Fruit fly (Drosophila melanogaster) whole organism, embryonic: Measurements from ENCODE around the gene CNMa.

Source experiments
- Ada2b ChIP-seq: fragments of 200-800 bp; sonication (Bioruptor generic); IDR thresholded peaks from 2 replicates; pipeline ENCODE4 v1.3.6; 2022; ENCODE audit warnings: missing biosample characterization, missing genetic modification characterization
- Antp ChIP-seq: fragments of 200-800 bp; sonication (Bioruptor generic); optimal IDR thresholded peaks from 3 replicates; lab custom pipeline; 2016; ENCODE audit warnings: missing biosample characterization, missing genetic modification characterization
- Bgb ChIP-seq: fragments of 200-800 bp; sonication (Bioruptor generic); IDR thresholded peaks from 2 replicates; pipeline ENCODE4 v1.3.6; 2022; ENCODE audit warnings: missing biosample characterization, missing genetic modification characterization; ENCODE audit not compliant: partially characterized antibody
- BtbVII ChIP-seq: fragments of 200-800 bp; sonication (Bioruptor generic); optimal IDR thresholded peaks from 3 replicates; lab custom pipeline; 2017; ENCODE audit warnings: missing biosample characterization, mild to moderate bottlenecking, missing genetic modification characterization
- CG11093 ChIP-seq: fragments of 200-800 bp; sonication (Bioruptor generic); IDR thresholded peaks from 3 replicates; pipeline ENCODE4 v1.3.6; 2022; ENCODE audit warnings: missing biosample characterization, missing genetic modification characterization
- CG11398 ChIP-seq: fragments of 200-800 bp; sonication (Bioruptor generic); optimal IDR thresholded peaks from 2 replicates; lab custom pipeline; 2016; ENCODE audit warnings: missing biosample characterization, missing genetic modification characterization
- CG11456 ChIP-seq: fragments of 200-800 bp; sonication (Bioruptor generic); IDR thresholded peaks from 3 replicates; pipeline ENCODE4 v1.3.6; 2022; ENCODE audit warnings: missing biosample characterization, missing genetic modification characterization
- CG12299 ChIP-seq: fragments of 200-800 bp; sonication (Bioruptor generic); optimal IDR thresholded peaks from 2 replicates; lab custom pipeline; 2018; ENCODE audit warnings: missing biosample characterization, mild to moderate bottlenecking, missing genetic modification characterization
- CG13894 ChIP-seq: fragments of 200-800 bp; sonication (Bioruptor generic); optimal IDR thresholded peaks from 3 replicates; lab custom pipeline; 2018; ENCODE audit warnings: missing biosample characterization, mild to moderate bottlenecking, missing genetic modification characterization, moderate library complexity
- CG14667 ChIP-seq: fragments of 200-800 bp; sonication (Bioruptor generic); IDR thresholded peaks from 2 replicates; pipeline ENCODE4 v1.3.6; 2022; ENCODE audit warnings: missing biosample characterization, missing genetic modification characterization
- CG1647 ChIP-seq: fragments of 200-800 bp; sonication (Bioruptor generic); optimal IDR thresholded peaks from 3 replicates; lab custom pipeline; 2016; ENCODE audit warnings: missing biosample characterization, missing genetic modification characterization
- CG17385 ChIP-seq: fragments of 200-800 bp; sonication (Bioruptor generic); optimal IDR thresholded peaks from 3 replicates; lab custom pipeline; 2018; ENCODE audit warnings: missing biosample characterization, mild to moderate bottlenecking, missing genetic modification characterization
- CG17612 ChIP-seq: fragments of 200-800 bp; sonication (Bioruptor generic); IDR thresholded peaks from 2 replicates; pipeline ENCODE4 v1.3.6; 2022; ENCODE audit warnings: missing biosample characterization, missing genetic modification characterization
- CG2202 ChIP-seq: fragments of 200-800 bp; sonication (Bioruptor generic); optimal IDR thresholded peaks from 2 replicates; lab custom pipeline; 2018; ENCODE audit warnings: missing biosample characterization, mild to moderate bottlenecking, missing genetic modification characterization
- CG42726 ChIP-seq: fragments of 200-800 bp; sonication (Bioruptor generic); IDR thresholded peaks from 2 replicates; pipeline ENCODE4 v1.3.6; 2022; ENCODE audit warnings: missing biosample characterization, missing genetic modification characterization; ENCODE audit not compliant: partially characterized antibody
- CG4328 ChIP-seq: fragments of 200-800 bp; sonication (Bioruptor generic); optimal IDR thresholded peaks from 3 replicates; lab custom pipeline; 2017; ENCODE audit warnings: missing biosample characterization, missing genetic modification reagents, missing genetic modification characterization
- CG5245 ChIP-seq: fragments of 200-800 bp; sonication (Bioruptor generic); optimal IDR thresholded peaks from 3 replicates; lab custom pipeline; 2016; ENCODE audit warnings: missing biosample characterization, missing genetic modification characterization
- CG5953 ChIP-seq: fragments of 200-800 bp; sonication (Bioruptor generic); IDR thresholded peaks from 2 replicates; pipeline ENCODE4 v1.3.6; 2022; ENCODE audit warnings: missing biosample characterization, missing genetic modification characterization
- CG7372 ChIP-seq: fragments of 200-800 bp; sonication (Bioruptor generic); IDR thresholded peaks from 2 replicates; pipeline ENCODE4 v1.3.6; 2022; ENCODE audit warnings: missing biosample characterization, missing genetic modification characterization
- CG8388 ChIP-seq: fragments of 200-800 bp; sonication (Bioruptor generic); optimal IDR thresholded peaks from 2 replicates; lab custom pipeline; 2019; ENCODE audit warnings: missing biosample characterization, mild to moderate bottlenecking, missing genetic modification characterization, moderate library complexity
- CG9609 ChIP-seq: fragments of 200-800 bp; sonication (Bioruptor generic); optimal IDR thresholded peaks from 3 replicates; lab custom pipeline; 2016; ENCODE audit warnings: missing biosample characterization, missing genetic modification characterization
- CG9797 ChIP-seq: fragments of 200-800 bp; sonication (Bioruptor generic); optimal IDR thresholded peaks from 3 replicates; lab custom pipeline; 2018; ENCODE audit warnings: missing biosample characterization, mild to moderate bottlenecking, missing genetic modification characterization
- Dbx ChIP-seq: fragments of 200-800 bp; sonication (Bioruptor generic); IDR thresholded peaks from 3 replicates; pipeline ENCODE4 v1.3.6; 2022; ENCODE audit warnings: missing biosample characterization, missing genetic modification characterization
- Doc2 ChIP-seq: fragments of 200-800 bp; sonication (Bioruptor generic); IDR thresholded peaks from 2 replicates; pipeline ENCODE4 v1.3.6; 2022; ENCODE audit warnings: missing biosample characterization, missing genetic modification characterization
- ERR ChIP-seq: fragments of 200-800 bp; sonication (Bioruptor generic); optimal IDR thresholded peaks from 2 replicates; lab custom pipeline; 2016; ENCODE audit warnings: missing biosample characterization, missing genetic modification characterization
- H15 ChIP-seq: fragments of 200-800 bp; sonication (Bioruptor generic); IDR thresholded peaks from 3 replicates; pipeline ENCODE4 v1.3.6; 2022; ENCODE audit warnings: missing biosample characterization, missing genetic modification characterization
- Hey ChIP-seq: fragments of 200-800 bp; sonication (Bioruptor generic); optimal IDR thresholded peaks from 3 replicates; lab custom pipeline; 2018; ENCODE audit warnings: missing biosample characterization, mild to moderate bottlenecking, missing genetic modification characterization
- Hr39 ChIP-seq: fragments of >200 bp; optimal IDR thresholded peaks from 2 replicates; lab custom pipeline; 2017
- Lhr ChIP-seq: fragments of 200-800 bp; sonication (Bioruptor generic); optimal IDR thresholded peaks from 3 replicates; lab custom pipeline; 2017; ENCODE audit warnings: mild to moderate bottlenecking, missing biosample characterization, missing genetic modification reagents, missing genetic modification characterization
- Nf-YB ChIP-seq: fragments of 200-800 bp; sonication (Bioruptor generic); optimal IDR thresholded peaks from 3 replicates; lab custom pipeline; 2019; ENCODE audit warnings: missing biosample characterization, mild to moderate bottlenecking, missing genetic modification characterization, moderate library complexity
- TFAM ChIP-seq: fragments of 200-800 bp; sonication (Bioruptor generic); optimal IDR thresholded peaks from 2 replicates; lab custom pipeline; 2017; ENCODE audit warnings: missing biosample characterization, missing genetic modification characterization, inconsistent platforms
- aop ChIP-seq: fragments of 200-800 bp; sonication (Bioruptor generic); IDR thresholded peaks from 2 replicates; pipeline ENCODE4 v1.3.6; 2022; ENCODE audit warnings: missing biosample characterization, missing genetic modification characterization
- br ChIP-seq: fragments of >200 bp; optimal IDR thresholded peaks from 2 replicates; lab custom pipeline; 2017
- btn ChIP-seq: fragments of 200-800 bp; sonication (Bioruptor generic); optimal IDR thresholded peaks from 2 replicates; lab custom pipeline; 2016; ENCODE audit warnings: missing biosample characterization, missing genetic modification characterization
- crp ChIP-seq, 2 experiments: fragments of 200-800 bp; sonication (Bioruptor generic); optimal IDR thresholded peaks; 2 replicates in 1 of 2; 3 replicates in 1 of 2; lab custom pipeline; 2017; ENCODE audit warnings: missing biosample characterization in 2 of 2, missing genetic modification characterization in 2 of 2, mild to moderate bottlenecking in 1 of 2, moderate library complexity in 1 of 2
- dmrt11E ChIP-seq: fragments of 200-800 bp; sonication (Bioruptor generic); optimal IDR thresholded peaks from 3 replicates; lab custom pipeline; 2018; ENCODE audit warnings: missing biosample characterization, mild to moderate bottlenecking, missing genetic modification characterization, moderate library complexity
- en ChIP-seq: fragments of 200-800 bp; sonication (Bioruptor generic); optimal IDR thresholded peaks from 2 replicates; lab custom pipeline; 2016; ENCODE audit warnings: missing biosample characterization, missing genetic modification characterization
- gfzf ChIP-seq: fragments of 200-800 bp; sonication (Bioruptor generic); optimal IDR thresholded peaks from 2 replicates; lab custom pipeline; 2016; ENCODE audit warnings: missing biosample characterization, mild to moderate bottlenecking, missing genetic modification characterization, moderate library complexity
- hbn ChIP-seq: fragments of 200-800 bp; sonication (Bioruptor generic); IDR thresholded peaks from 2 replicates; pipeline ENCODE4 v1.3.6; 2022; ENCODE audit warnings: missing biosample characterization, missing genetic modification characterization; ENCODE audit not compliant: partially characterized antibody
- ind ChIP-seq: fragments of 200-800 bp; sonication (Bioruptor generic); optimal IDR thresholded peaks from 3 replicates; lab custom pipeline; 2016; ENCODE audit warnings: missing biosample characterization, missing genetic modification characterization
- lab ChIP-seq: fragments of 200-800 bp; sonication (Bioruptor generic); optimal IDR thresholded peaks from 3 replicates; lab custom pipeline; 2017; ENCODE audit warnings: missing biosample characterization, missing genetic modification characterization, mild to moderate bottlenecking, moderate library complexity, missing genetic modification reagents
- lov ChIP-seq, 2 experiments: fragments of 200-800 bp in 1 of 2; fragments of >200 bp in 1 of 2; sonication (Bioruptor generic) in 1 of 2; IDR thresholded peaks in 1 of 2; optimal IDR thresholded peaks in 1 of 2; 2 replicates in 1 of 2; 3 replicates in 1 of 2; pipeline versions ENCODE4 v1.3.6 to Lab custom; 2017 to 2022; ENCODE audit warnings: missing biosample characterization in 1 of 2, missing genetic modification characterization in 1 of 2
- nau ChIP-seq: fragments of 200-800 bp; sonication (Bioruptor generic); optimal IDR thresholded peaks from 3 replicates; lab custom pipeline; 2017; ENCODE audit warnings: missing biosample characterization, mild to moderate bottlenecking, missing genetic modification characterization, missing genetic modification reagents
- org-1 ChIP-seq: fragments of 200-800 bp; sonication (Bioruptor generic); optimal IDR thresholded peaks from 2 replicates; lab custom pipeline; 2017; ENCODE audit warnings: missing biosample characterization, missing genetic modification characterization
- psq ChIP-seq: fragments of 200-800 bp; sonication (Bioruptor generic); optimal IDR thresholded peaks from 2 replicates; lab custom pipeline; 2017; ENCODE audit warnings: missing biosample characterization, missing genetic modification characterization
- ranshi ChIP-seq: fragments of 200-800 bp; sonication (Bioruptor generic); IDR thresholded peaks from 2 replicates; pipeline ENCODE4 v1.3.6; 2022; ENCODE audit warnings: missing biosample characterization, missing genetic modification characterization
- run ChIP-seq: fragments of 200-800 bp; sonication (Bioruptor generic); optimal IDR thresholded peaks from 3 replicates; lab custom pipeline; 2018; ENCODE audit warnings: missing biosample characterization, mild to moderate bottlenecking, missing genetic modification characterization
- scrt ChIP-seq: fragments of 200-800 bp; sonication (Bioruptor generic); optimal IDR thresholded peaks from 2 replicates; lab custom pipeline; 2018; ENCODE audit warnings: missing biosample characterization, mild to moderate bottlenecking, missing genetic modification characterization, moderate library complexity
- sd ChIP-seq: fragments of 200-800 bp; sonication (Bioruptor generic); optimal IDR thresholded peaks from 3 replicates; lab custom pipeline; 2018; ENCODE audit warnings: missing biosample characterization, mild to moderate bottlenecking, missing genetic modification characterization, moderate library complexity

Gene CNMa

dm6 chr3L:1856467-1857350 lies 1.3 kb upstream of the CNMa start, which contains the start of gene CG12024 (continued):
- TF ChIP-seq BtbVII (no peak), Lhr (GFP tag; lab: Kevin White, UChicago) (peak; percentile 80), CG2202 (tag; lab: Kevin White, UChicago) (no peak), CG17385 (GFP tag; lab: Kevin White, UChicago) (peak; percentile 55), ERR (GFP tag; lab: Kevin White, UChicago) (peak; percentile 78), CG17612 (GFP tag; lab: Robert Waterston, UW) (peak; percentile 27; the same call in 1 of the 2 replicates), CG1647 (GFP tag; lab: Kevin White, UChicago) (peak; percentile 4), Ada2b (GFP tag; lab: Robert Waterston, UW) (peak; percentile 55), gfzf (GFP tag; lab: Kevin White, UChicago) (peak; percentile 86), org-1 (GFP tag; lab: Kevin White, UChicago) (no peak), CG8388 (GFP tag; lab: Kevin White, UChicago) (peak; percentile 39), run (no peak), TFAM (GFP tag; lab: Kevin White, UChicago) (no peak), CG13894 (tag; lab: Kevin White, UChicago) (peak; percentile 65), CG5245 (no peak), Hr39 (lab: Kevin White, UChicago) (no peak), CG4328 (GFP tag; lab: Kevin White, UChicago) (peak; percentile 54), CG7372 (GFP tag; lab: Robert Waterston, UW) (peak; percentile 77), scrt (GFP tag; lab: Kevin White, UChicago) (no peak), CG42726 (GFP tag; lab: Robert Waterston, UW) (no peak), Nf-YB (GFP tag; lab: Kevin White, UChicago) (peak; percentile 53), btn (no peak), en (peak; percentile 26), Hey (tag; lab: Kevin White, UChicago) (peak; percentile 80), ind (peak; percentile 84), psq (GFP tag; lab: Kevin White, UChicago) (peak; percentile 60), CG9609 (GFP tag; lab: Kevin White, UChicago) (peak; percentile 77), ranshi (GFP tag; lab: Robert Waterston, UW) (no peak), CG9797 (GFP tag; lab: Kevin White, UChicago) (peak; percentile 88), Doc2 (GFP tag; lab: Robert Waterston, UW) (no peak), CG11093 (GFP tag; lab: Robert Waterston, UW) (peak; percentile 52; the same call in 1 of the 3 replicates), lab (GFP tag; lab: Kevin White, UChicago) (peak; percentile 75), sd (tag; lab: Kevin White, UChicago) (no peak), CG5953 (GFP tag; lab: Robert Waterston, UW) (no peak), CG14667 (GFP tag; lab: Robert Waterston, UW) (no peak), lov (optimal IDR thresholded peaks at IDR 0.05; lab: Kevin White, UChicago) (no peak), lov (GFP tag; IDR thresholded peaks at IDR 0.05; lab: Robert Waterston, UW) (no peak), CG11456 (GFP tag; lab: Robert Waterston, UW) (no peak; the same call in 2 of the 3 replicates), nau (GFP tag; lab: Kevin White, UChicago) (peak; percentile 30), aop (GFP tag; lab: Robert Waterston, UW) (no peak), H15 (GFP tag; lab: Robert Waterston, UW) (peak; percentile 62; the same call in 1 of the 3 replicates), Dbx (GFP tag; lab: Robert Waterston, UW) (peak; percentile 72; the same call in 2 of the 3 replicates), dmrt11E (tag; lab: Kevin White, UChicago) (peak; percentile 58), Antp (GFP tag; lab: Kevin White, UChicago) (peak; percentile 77), br (lab: Kevin White, UChicago) (no peak), CG12299 (peak; percentile 12), Bgb (GFP tag; lab: Robert Waterston, UW) (no peak), CG11398 (GFP tag; lab: Kevin White, UChicago) (no peak), crp (GFP tag; optimal IDR thresholded peaks at IDR 0.05; lab: Kevin White, UChicago) (peak in 1 of 2 experiments; percentile 66), hbn (GFP tag; lab: Robert Waterston, UW) (no peak)
